Worm (Caenorhabditis elegans) whole organism, L1 larva: ENCODE measurements around the gene C17A2.4.

ENCODE experiments used
- ceh-88 ChIP-seq: fragments of 200-800 bp; sonication (Bioruptor generic); IDR thresholded peaks from 2 replicates; pipeline ENCODE4 v1.3.6; 2022; ENCODE audit warnings: missing genetic modification characterization, missing compliant biosample characterization
- ces-1 ChIP-seq: fragments of 150-350 bp; optimal IDR thresholded peaks from 2 replicates; lab custom pipeline; 2014; ENCODE audit warnings: missing biosample characterization, missing genetic modification reagents, missing genetic modification characterization
- elt-2 ChIP-seq: sonication (generic microtip); optimal IDR thresholded peaks from 2 replicates; lab custom pipeline; 2016; ENCODE audit warnings: missing genetic modification characterization, mild to moderate bottlenecking, inconsistent platforms, missing compliant biosample characterization, missing genetic modification reagents
- mep-1 ChIP-seq: fragments of 150-350 bp; optimal IDR thresholded peaks from 2 replicates; lab custom pipeline; 2014; ENCODE audit warnings: missing biosample characterization, missing genetic modification characterization
- nhr-77 ChIP-seq: fragments of 150-350 bp; optimal IDR thresholded peaks from 2 replicates; lab custom pipeline; 2014; ENCODE audit warnings: missing biosample characterization, missing genetic modification characterization
- pqm-1 ChIP-seq: sonication (generic microtip); optimal IDR thresholded peaks from 3 replicates; lab custom pipeline; 2017; ENCODE audit warnings: missing biosample characterization, missing genetic modification characterization

- TF ChIP-seq nhr-77 (tag; lab: Kevin White, UChicago) (no peak), ceh-88 (no peak), elt-2 (tag; lab: Kevin White, UChicago) (no peak), mep-1 (tag; lab: Kevin White, UChicago) (no peak), ces-1 (GFP tag; lab: Kevin White, UChicago) (no peak), pqm-1 (tag; lab: Kevin White, UChicago) (no peak)
Observed at ce11 chrII:3877127-3877526, 37.5 kb downstream of the C17A2.4 start, which contains the start of gene nep-3.
